Worm (Caenorhabditis elegans) whole organism, L4 larva: ENCODE data around the gene spp-26.
A peak's percentile ranks its signal among the peaks of the same experiment; 100 is the strongest.

ENCODE experiments used
- T26A8.4 ChIP-seq: fragments of 200-800 bp; sonication (Bioruptor generic); IDR thresholded peaks from 2 replicates; pipeline ENCODE4 v1.3.6; 2022; ENCODE audit warnings: missing genetic modification characterization, missing compliant biosample characterization
- Y105C5A.15 ChIP-seq: fragments of 200-800 bp; sonication (Bioruptor generic); IDR thresholded peaks from 2 replicates; pipeline ENCODE4 v1.3.6; 2022; ENCODE audit warnings: missing genetic modification characterization, missing compliant biosample characterization
- arid-1 ChIP-seq: fragments of 200-800 bp; sonication (Bioruptor generic); conservative IDR thresholded peaks from 2 replicates; pipeline ENCODE4 v1.3.6; 2022; ENCODE audit warnings: missing genetic modification reagents, missing genetic modification characterization, missing compliant biosample characterization
- attf-4 ChIP-seq: sonication (generic microtip); optimal IDR thresholded peaks from 3 replicates; lab custom pipeline; 2017; ENCODE audit warnings: missing biosample characterization, missing genetic modification characterization
- dpl-1 ChIP-seq: fragments of 150-350 bp; optimal IDR thresholded peaks from 2 replicates; lab custom pipeline; 2014; ENCODE audit warnings: missing biosample characterization, missing genetic modification reagents, missing genetic modification characterization
- duxl-1 ChIP-seq: sonication (generic microtip); optimal IDR thresholded peaks from 2 replicates; lab custom pipeline; 2016; ENCODE audit warnings: mild to moderate bottlenecking, missing genetic modification characterization, moderate library complexity, missing compliant biosample characterization; ENCODE audit not compliant: poor library complexity
- egl-27 ChIP-seq: sonication (generic microtip); optimal IDR thresholded peaks from 3 replicates; lab custom pipeline; 2017; ENCODE audit warnings: missing biosample characterization, missing genetic modification reagents, missing genetic modification characterization
- hif-1 ChIP-seq, 2 experiments: sonication (generic microtip); optimal IDR thresholded peaks; 2 replicates each; lab custom pipeline; 2016 to 2017; ENCODE audit warnings: missing compliant biosample characterization in 2 of 2, missing genetic modification characterization in 2 of 2, missing genetic modification reagents in 2 of 2, missing genotype in 2 of 2, mild to moderate bottlenecking in 1 of 2
- lin-15B ChIP-seq: fragments of 150-350 bp; sonication (generic microtip); optimal IDR thresholded peaks from 3 replicates; lab custom pipeline; 2014; ENCODE audit warnings: missing biosample characterization, missing genetic modification characterization
- lin-39 ChIP-seq: fragments of 150-350 bp; optimal IDR thresholded peaks from 2 replicates; lab custom pipeline; 2014; ENCODE audit warnings: missing biosample characterization, missing genetic modification reagents, missing genetic modification characterization
- lsy-2 ChIP-seq, 2 experiments: fragments of 150-350 bp in 1 of 2; sonication (generic microtip) in 1 of 2; optimal IDR thresholded peaks; 2 replicates each; lab custom pipeline; 2014 to 2017; ENCODE audit warnings: missing biosample characterization in 2 of 2, missing genetic modification characterization in 2 of 2
- mes-2 ChIP-seq: sonication (generic microtip); optimal IDR thresholded peaks from 2 replicates; lab custom pipeline; 2016; ENCODE audit warnings: missing genotype, mild to moderate bottlenecking, missing genetic modification characterization, missing compliant biosample characterization; ENCODE audit not compliant: poor library complexity, severe bottlenecking
- nhr-25 ChIP-seq: sonication (generic microtip); optimal IDR thresholded peaks from 2 replicates; lab custom pipeline; 2017; ENCODE audit warnings: missing genetic modification characterization, mild to moderate bottlenecking, missing compliant biosample characterization, antibody characterized with exemption, moderate library complexity, borderline replicate concordance; ENCODE audit not compliant: insufficient read depth
- pha-4 ChIP-seq, 2 experiments: fragments of 150-350 bp in 1 of 2; fragments of 200-800 bp in 1 of 2; sonication (Bioruptor generic) in 1 of 2; IDR thresholded peaks in 1 of 2; optimal IDR thresholded peaks in 1 of 2; 2 replicates each; pipeline versions ENCODE4 v1.3.6 to Lab custom; 2014 to 2022; ENCODE audit warnings: missing genetic modification characterization in 2 of 2, missing genetic modification reagents in 2 of 2, missing biosample characterization in 1 of 2, missing compliant biosample characterization in 1 of 2
- saeg-2 ChIP-seq: fragments of 200-800 bp; sonication (Bioruptor generic); IDR thresholded peaks from 2 replicates; pipeline ENCODE4 v1.3.6; 2022; ENCODE audit warnings: missing genetic modification reagents, missing genetic modification characterization, missing compliant biosample characterization
- set-16 ChIP-seq: fragments of 200-800 bp; sonication (Bioruptor generic); IDR thresholded peaks from 2 replicates; pipeline ENCODE4 v1.3.6; 2022; ENCODE audit warnings: missing genetic modification reagents, missing genetic modification characterization, missing compliant biosample characterization
- snpc-1.2 ChIP-seq: fragments of 200-800 bp; sonication (Bioruptor generic); IDR thresholded peaks from 2 replicates; pipeline ENCODE4 v1.3.6; 2022; ENCODE audit warnings: missing genetic modification reagents, missing genetic modification characterization, missing compliant biosample characterization
- unc-62 ChIP-seq, 3 experiments: fragments of 150-350 bp in 1 of 3; sonication (generic microtip); optimal IDR thresholded peaks in 2 of 3; peaks in 1 of 3; 1 replicate in 1 of 3; 2 replicates in 2 of 3; lab custom pipeline; 2014 to 2017; ENCODE audit warnings: missing biosample characterization in 3 of 3, missing genetic modification characterization in 3 of 3, missing genetic modification reagents in 3 of 3, missing genotype in 1 of 3
- zfp-3 ChIP-seq: fragments of 200-800 bp; sonication (Bioruptor generic); conservative IDR thresholded peaks from 2 replicates; pipeline ENCODE4 v1.3.6; 2022; ENCODE audit warnings: missing genetic modification reagents, missing genetic modification characterization, missing compliant biosample characterization
- ztf-11 ChIP-seq: fragments of 150-350 bp; optimal IDR thresholded peaks from 2 replicates; lab custom pipeline; 2014; ENCODE audit warnings: missing biosample characterization, missing genetic modification characterization

The spp-26 gene

ce11 chrV:6511121-6511520 is 47.9 kb downstream of the spp-26 start, which contains the start of gene ubh-1:
ubh-1 (minus strand) TSS chrV:6511409.
- TF ChIP-seq nhr-25 (tag; lab: Kevin White, UChicago) (no peak), saeg-2 (GFP tag; lab: Robert Waterston, UW) (no peak), hif-1 (tag; optimal IDR thresholded peaks at IDR 0.05; lab: Kevin White, UChicago) (no peak), T26A8.4 (GFP tag; lab: Robert Waterston, UW) (peak; percentile 46), dpl-1 (GFP tag; lab: Kevin White, UChicago) (no peak), mes-2 (tag; lab: Kevin White, UChicago) (peak; percentile 25), Y105C5A.15 (GFP tag; lab: Robert Waterston, UW) (no peak), unc-62 (GFP tag; optimal IDR thresholded peaks at IDR 0.05 in 1 of 2; lab: Kevin White, UChicago) (peak in 1 of 2 experiments; percentile 96), unc-62 (tag; optimal IDR thresholded peaks at IDR 0.05; lab: Kevin White, UChicago) (no peak), lin-39 (tag; lab: Kevin White, UChicago) (no peak)

- TF ChIP-seq arid-1 (GFP tag; lab: Robert Waterston, UW) = no peak
- TF ChIP-seq lsy-2 (tag; optimal IDR thresholded peaks at IDR 0.05; lab: Kevin White, UChicago) = peak in 1 of 2 experiments; percentile 44
- no peak for TF ChIP-seq attf-4
- no peak for TF ChIP-seq duxl-1
These were observed 48.4 kb downstream of the spp-26 start for ce11 chrV:6510622-6511021.

ce11 chrV:6509717-6510116 is 49.3 kb downstream of the spp-26 start, which contains the start of gene ubh-2:
ubh-2 (minus strand) TSS chrV:6509817.
- TF ChIP-seq lin-15B (tag; lab: Kevin White, UChicago) (no peak), Y105C5A.15 (GFP tag; lab: Robert Waterston, UW) (no peak), egl-27 (no peak), snpc-1.2 (GFP tag; lab: Robert Waterston, UW) (no peak), zfp-3 (GFP tag; lab: Robert Waterston, UW) (no peak), pha-4 (GFP tag; IDR thresholded peaks at IDR 0.05; lab: Robert Waterston, UW) (no peak), pha-4 (tag; optimal IDR thresholded peaks at IDR 0.05; lab: Kevin White, UChicago) (no peak), ztf-11 (tag; lab: Kevin White, UChicago) (no peak), set-16 (GFP tag; lab: Robert Waterston, UW) (no peak)
- TF ChIP-seq, all 104 proteins: peak for 0
